Worm (Caenorhabditis elegans) whole organism, young adult: ENCODE measurements around the gene ceh-21.

Source experiments
- Y67H2A.10 ChIP-seq: fragments of 200-800 bp; sonication (Bioruptor generic); conservative IDR thresholded peaks from 2 replicates; pipeline ENCODE4 v1.3.6; 2022; ENCODE audit warnings: missing genetic modification reagents, missing genetic modification characterization, missing compliant biosample characterization
- athp-1 ChIP-seq: sonication (generic microtip); optimal IDR thresholded peaks from 2 replicates; lab custom pipeline; 2017; ENCODE audit warnings: mild to moderate bottlenecking, missing genetic modification characterization, missing compliant biosample characterization
- ceh-91 ChIP-seq: fragments of 200-800 bp; sonication (Bioruptor generic); IDR thresholded peaks from 2 replicates; pipeline ENCODE4 v1.3.6; 2022; ENCODE audit warnings: missing genetic modification reagents, missing genetic modification characterization, missing compliant biosample characterization
- efl-1 ChIP-seq: fragments of 150-350 bp; optimal IDR thresholded peaks from 2 replicates; lab custom pipeline; 2014; ENCODE audit warnings: missing biosample characterization, missing genetic modification reagents, missing genetic modification characterization
- lin-35 ChIP-seq, 3 experiments: fragments of 150-350 bp in 2 of 3; sonication (generic microtip) in 1 of 3; optimal IDR thresholded peaks; 2 replicates each; lab custom pipeline; 2014 to 2018; ENCODE audit warnings: missing biosample characterization in 3 of 3, missing genetic modification characterization in 3 of 3, missing genetic modification reagents in 3 of 3
- nhr-90 ChIP-seq: sonication (generic microtip); optimal IDR thresholded peaks from 2 replicates; lab custom pipeline; 2016; ENCODE audit warnings: missing genotype, mild to moderate bottlenecking, missing genetic modification characterization, missing compliant biosample characterization
- unc-62 ChIP-seq: fragments of 150-350 bp; optimal IDR thresholded peaks from 2 replicates; lab custom pipeline; 2014; ENCODE audit warnings: missing biosample characterization, missing genetic modification reagents, missing genetic modification characterization

- no peak for TF ChIP-seq athp-1
- no peak for TF ChIP-seq efl-1 (GFP tag; lab: Kevin White, UChicago)
- no peak for TF ChIP-seq ceh-91
- TF ChIP-seq lin-35 (GFP tag; optimal IDR thresholded peaks at IDR 0.05; lab: Kevin White, UChicago), result no peak
- TF ChIP-seq nhr-90, result no peak
- TF ChIP-seq unc-62, result no peak
- no peak for TF ChIP-seq Y67H2A.10 (GFP tag; lab: Robert Waterston, UW)
Observed at ce11 chrX:1901480-1901879, 48.9 kb upstream of the ceh-21 start.
